Fruit fly (Drosophila melanogaster) whole organism, embryonic: Measurements from ENCODE around the gene ago.

Experiments
- CG10209 ChIP-seq: fragments of 200-800 bp; sonication (Bioruptor generic); optimal IDR thresholded peaks from 3 replicates; lab custom pipeline; 2017; ENCODE audit warnings: missing biosample characterization, mild to moderate bottlenecking, missing genetic modification characterization, missing genetic modification reagents
- CG12744 ChIP-seq: fragments of 200-800 bp; sonication (Bioruptor generic); optimal IDR thresholded peaks from 2 replicates; lab custom pipeline; 2016; ENCODE audit warnings: missing biosample characterization, missing genetic modification characterization
- CG7786 ChIP-seq: fragments of 200-800 bp; sonication (Bioruptor generic); optimal IDR thresholded peaks from 2 replicates; lab custom pipeline; 2016; ENCODE audit warnings: missing biosample characterization, missing genetic modification characterization
- CG8290 ChIP-seq, 3 experiments: fragments of 200-800 bp; sonication (Bioruptor generic); optimal IDR thresholded peaks; 2 replicates each; lab custom pipeline; 2016 to 2019; ENCODE audit warnings: missing biosample characterization in 3 of 3, missing genetic modification characterization in 3 of 3, mild to moderate bottlenecking in 2 of 3, moderate library complexity in 1 of 3
- CoRest ChIP-seq: fragments of 200-800 bp; sonication (Bioruptor generic); optimal IDR thresholded peaks from 3 replicates; lab custom pipeline; 2018; ENCODE audit warnings: missing biosample characterization, mild to moderate bottlenecking, missing genetic modification characterization, moderate library complexity
- Doc3 ChIP-seq: fragments of 200-800 bp; sonication (Bioruptor generic); IDR thresholded peaks from 3 replicates; pipeline ENCODE4 v1.3.6; 2022; ENCODE audit warnings: missing biosample characterization, missing genetic modification characterization; ENCODE audit not compliant: partially characterized antibody
- HmgZ ChIP-seq: fragments of 200-800 bp; sonication (Bioruptor generic); optimal IDR thresholded peaks from 2 replicates; lab custom pipeline; 2018; ENCODE audit warnings: missing biosample characterization, mild to moderate bottlenecking, missing genetic modification characterization
- Sox102F ChIP-seq: fragments of 200-800 bp; sonication (Bioruptor generic); optimal IDR thresholded peaks from 2 replicates; lab custom pipeline; 2018; ENCODE audit warnings: missing biosample characterization, mild to moderate bottlenecking, missing genetic modification characterization, moderate library complexity
- exex ChIP-seq: fragments of 200-800 bp; sonication (Bioruptor generic); optimal IDR thresholded peaks from 4 replicates; lab custom pipeline; 2018; ENCODE audit warnings: missing biosample characterization, mild to moderate bottlenecking, missing genetic modification characterization, moderate library complexity
- gsb-n ChIP-seq: fragments of 200-800 bp; sonication (Bioruptor generic); optimal IDR thresholded peaks from 3 replicates; lab custom pipeline; 2018; ENCODE audit warnings: missing biosample characterization, mild to moderate bottlenecking, missing genetic modification characterization
- phol ChIP-seq: fragments of 200-800 bp; sonication (Bioruptor generic); optimal IDR thresholded peaks from 3 replicates; lab custom pipeline; 2018; ENCODE audit warnings: missing biosample characterization, mild to moderate bottlenecking, missing genetic modification characterization, moderate library complexity
- sima ChIP-seq: fragments of 200-800 bp; sonication (Bioruptor generic); optimal IDR thresholded peaks from 2 replicates; lab custom pipeline; 2016; ENCODE audit warnings: missing biosample characterization, missing genetic modification characterization
- ttk ChIP-seq: fragments of 200-800 bp; sonication (Bioruptor generic); IDR thresholded peaks from 2 replicates; pipeline ENCODE4 v2.1.2; 2022; ENCODE audit warnings: missing biosample characterization, missing genetic modification characterization

- no peak for TF ChIP-seq ttk (GFP tag; lab: Robert Waterston, UW)
- no peak for TF ChIP-seq sima (GFP tag; lab: Kevin White, UChicago)
- TF ChIP-seq CoRest (tag; lab: Kevin White, UChicago), result no peak
- TF ChIP-seq phol (tag; lab: Kevin White, UChicago), result no peak
- no peak for TF ChIP-seq Sox102F (GFP tag; lab: Kevin White, UChicago)
- no peak for TF ChIP-seq CG12744
- no peak for TF ChIP-seq HmgZ (tag; lab: Kevin White, UChicago)
- no peak for TF ChIP-seq Doc3 (GFP tag; lab: Robert Waterston, UW)
- no peak for TF ChIP-seq CG8290 (GFP tag; optimal IDR thresholded peaks at IDR 0.05; lab: Kevin White, UChicago)
- no peak for TF ChIP-seq CG8290 (tag; optimal IDR thresholded peaks at IDR 0.05; lab: Kevin White, UChicago)
- no peak for TF ChIP-seq exex (tag; lab: Kevin White, UChicago)
- no peak for TF ChIP-seq gsb-n (tag; lab: Kevin White, UChicago)
- TF ChIP-seq CG7786 (GFP tag; lab: Kevin White, UChicago), result no peak
- TF ChIP-seq CG10209 (GFP tag; lab: Kevin White, UChicago), result no peak
Observed at dm6 chr3L:4211440-4211839, 42.7 kb downstream of the ago start, which contains the start of gene Cpr64Ab.
